Worm (Caenorhabditis elegans): ENCODE measurements around the gene crm-1.

The crm-1 gene

ce11 chrV:10358238-10358637 lies 26.3 kb upstream of the crm-1 start, which contains the start of gene ttll-15:
Gene ttll-15 (plus strand): TSS chrV:10358538.
- no peak for TF ChIP-seq unc-62 (GFP tag; optimal IDR thresholded peaks at IDR 0.05)
- TF ChIP-seq nfya-1 (tag; optimal IDR thresholded peaks at IDR 0.05; ENCODE audit: insufficient read depth): no peak
- TF ChIP-seq mdl-1 (tag; optimal IDR thresholded peaks at IDR 0.05): no peak
- no peak for TF ChIP-seq nhr-43 (tag; optimal IDR thresholded peaks at IDR 0.05; ENCODE audit: poor library complexity, severe bottlenecking)
- no peak for TF ChIP-seq snpc-4 (tag; optimal IDR thresholded peaks at IDR 0.05)
- TF ChIP-seq fos-1 (tag; optimal IDR thresholded peaks at IDR 0.05): no peak
- TF ChIP-seq nhr-77 (tag; optimal IDR thresholded peaks at IDR 0.05): no peak
- TF ChIP-seq lin-15B (tag; optimal IDR thresholded peaks at IDR 0.05): no peak
- TF ChIP-seq eor-1 (tag; optimal IDR thresholded peaks at IDR 0.05): no peak
- TF ChIP-seq sea-2 (GFP tag; optimal IDR thresholded peaks at IDR 0.05): no peak
- no peak for TF ChIP-seq egl-27 (tag; optimal IDR thresholded peaks at IDR 0.05)
- no peak for TF ChIP-seq pqm-1 (tag; optimal IDR thresholded peaks at IDR 0.05)
- TF ChIP-seq nhr-28 (tag; optimal IDR thresholded peaks at IDR 0.05): no peak
- TF ChIP-seq ceh-16 (tag; optimal IDR thresholded peaks at IDR 0.05): no peak
- no peak for TF ChIP-seq ceh-82 (tag; optimal IDR thresholded peaks at IDR 0.05)

- TF ChIP-seq egl-5 (tag; optimal IDR thresholded peaks at IDR 0.05) (no peak), elt-2 (tag; optimal IDR thresholded peaks at IDR 0.05) (peak; percentile 53), pqm-1 (tag; optimal IDR thresholded peaks at IDR 0.05) (peak; percentile 20), nhr-237 (tag; optimal IDR thresholded peaks at IDR 0.05) (no peak), pha-4 (tag; optimal IDR thresholded peaks at IDR 0.05) (no peak), lsy-12 (tag; optimal IDR thresholded peaks at IDR 0.05) (no peak)
Observed at ce11 chrV:10357467-10357953, 25.6 kb upstream of the crm-1 start, which contains the start of gene ceeh-2. Gene ceeh-2 (minus strand): TSS chrV:10357903.

ce11 chrV:10355773-10356335 lies 23.9 kb upstream of the crm-1 start, which contains the start of gene sluh-7:
Gene sluh-7 (minus strand): TSS chrV:10355823.
- TF ChIP-seq nhr-23 (tag; optimal IDR thresholded peaks at IDR 0.05): peak; percentile 80
- peak; percentile 57 for TF ChIP-seq nhr-25 (tag; optimal IDR thresholded peaks at IDR 0.05)
- TF ChIP-seq nfya-1 (tag; optimal IDR thresholded peaks at IDR 0.05; ENCODE audit: insufficient read depth): peak; percentile 80
- TF ChIP-seq tbx-2 (tag; optimal IDR thresholded peaks at IDR 0.05): peak; percentile 36
- peak; percentile 28 for TF ChIP-seq elt-2 (tag; optimal IDR thresholded peaks at IDR 0.05)
- TF ChIP-seq pha-4 (tag; optimal IDR thresholded peaks at IDR 0.05): peak; percentile 92
- peak; percentile 90 for TF ChIP-seq lin-15B (tag; optimal IDR thresholded peaks at IDR 0.05)
- no peak for TF ChIP-seq pqm-1 (tag; optimal IDR thresholded peaks at IDR 0.05)
- peak; percentile 54 for TF ChIP-seq lsy-12 (tag; optimal IDR thresholded peaks at IDR 0.05)
- TF ChIP-seq snpc-4 (tag; optimal IDR thresholded peaks at IDR 0.05): peak; percentile 81
- TF ChIP-seq nhr-11 (tag; optimal IDR thresholded peaks at IDR 0.05): no peak
- no peak for TF ChIP-seq mdl-1 (tag; optimal IDR thresholded peaks at IDR 0.05)
- TF ChIP-seq nhr-77 (tag; optimal IDR thresholded peaks at IDR 0.05): no peak
- TF ChIP-seq R02D3.7 (tag; optimal IDR thresholded peaks at IDR 0.05): peak; percentile 24
- TF ChIP-seq nhr-43 (tag; optimal IDR thresholded peaks at IDR 0.05; ENCODE audit: poor library complexity, severe bottlenecking): peak; percentile 92
- TF ChIP-seq ceh-28 (tag; optimal IDR thresholded peaks at IDR 0.05): peak; percentile 5
- TF ChIP-seq hmg-11 (tag; optimal IDR thresholded peaks at IDR 0.05): peak; percentile 51

- TF ChIP-seq ceh-82 (tag; optimal IDR thresholded peaks at IDR 0.05): no peak
- TF ChIP-seq nhr-76 (tag; optimal IDR thresholded peaks at IDR 0.05): no peak
- TF ChIP-seq nhr-77 (tag; optimal IDR thresholded peaks at IDR 0.05): no peak
- no peak for TF ChIP-seq unc-39 (tag; optimal IDR thresholded peaks at IDR 0.05)
- no peak for TF ChIP-seq daf-12 (tag; optimal IDR thresholded peaks at IDR 0.05)
- TF ChIP-seq ztf-4 (tag; optimal IDR thresholded peaks at IDR 0.05): peak; percentile 5
- no peak for TF ChIP-seq nhr-28 (tag; optimal IDR thresholded peaks at IDR 0.05)
- TF ChIP-seq fos-1 (tag; optimal IDR thresholded peaks at IDR 0.05): no peak
- TF ChIP-seq elt-2 (tag; optimal IDR thresholded peaks at IDR 0.05): peak; percentile 58
- TF ChIP-seq snpc-4 (tag; optimal IDR thresholded peaks at IDR 0.05): peak; percentile 80
- TF ChIP-seq nfya-1 (tag; optimal IDR thresholded peaks at IDR 0.05; ENCODE audit: insufficient read depth): peak; percentile 90
- no peak for TF ChIP-seq nhr-237 (tag; optimal IDR thresholded peaks at IDR 0.05)
- peak; percentile 93 for TF ChIP-seq lin-15B (tag; optimal IDR thresholded peaks at IDR 0.05)
- TF ChIP-seq elt-1 (tag; optimal IDR thresholded peaks at IDR 0.05): no peak
- TF ChIP-seq eor-1 (tag; optimal IDR thresholded peaks at IDR 0.05): no peak
- no peak for TF ChIP-seq nhr-11 (tag; optimal IDR thresholded peaks at IDR 0.05)
- TF ChIP-seq fkh-10 (GFP tag; optimal IDR thresholded peaks at IDR 0.05): peak; percentile 43
- TF ChIP-seq nhr-67 (tag; optimal IDR thresholded peaks at IDR 0.05): no peak
- no peak for TF ChIP-seq zag-1 (tag; optimal IDR thresholded peaks at IDR 0.05)
- peak; percentile 16 for TF ChIP-seq jun-1 (tag; optimal IDR thresholded peaks at IDR 0.05)
- TF ChIP-seq ceh-28 (tag; optimal IDR thresholded peaks at IDR 0.05): peak; percentile 61
- TF ChIP-seq aly-2 (tag; optimal IDR thresholded peaks at IDR 0.05): no peak
- no peak for TF ChIP-seq egl-27 (tag; optimal IDR thresholded peaks at IDR 0.05)
- TF ChIP-seq pha-4 (tag; optimal IDR thresholded peaks at IDR 0.05): peak; percentile 93
- no peak for TF ChIP-seq tbx-2 (tag; optimal IDR thresholded peaks at IDR 0.05)
- no peak for TF ChIP-seq ceh-9 (tag; optimal IDR thresholded peaks at IDR 0.05)
- peak; percentile 14 for TF ChIP-seq skn-1 (tag; optimal IDR thresholded peaks at IDR 0.05)
- TF ChIP-seq mml-1 (tag; optimal IDR thresholded peaks at IDR 0.05): no peak
- TF ChIP-seq lin-39 (tag; optimal IDR thresholded peaks at IDR 0.05): peak; percentile 86
- peak; percentile 93 for TF ChIP-seq nhr-23 (tag; optimal IDR thresholded peaks at IDR 0.05)
- no peak for TF ChIP-seq sea-2 (GFP tag; optimal IDR thresholded peaks at IDR 0.05)
- peak; percentile 66 for TF ChIP-seq lsy-12 (tag; optimal IDR thresholded peaks at IDR 0.05)
- TF ChIP-seq elt-3 (tag; optimal IDR thresholded peaks at IDR 0.05): no peak
Observed at ce11 chrV:10352928-10353427, 21.1 kb upstream of the crm-1 start, which contains the start of gene nol-56. Gene nol-56 (minus strand): TSS chrV:10352978.

All from whole organism, L3 larva.